Worm (Caenorhabditis elegans) whole organism, L4 larva: ENCODE measurements around the gene F59A2.5.

Source experiments
- ama-1 ChIP-seq: fragments of 150-350 bp; optimal IDR thresholded peaks from 2 replicates; lab custom pipeline; 2014; ENCODE audit warnings: inconsistent platforms, mixed read lengths
- mes-2 ChIP-seq: sonication (generic microtip); optimal IDR thresholded peaks from 2 replicates; lab custom pipeline; 2016; ENCODE audit warnings: missing genotype, mild to moderate bottlenecking, missing genetic modification characterization, missing compliant biosample characterization; ENCODE audit not compliant: poor library complexity, severe bottlenecking

ce11 chrIII:3377134-3377533 lies 27.5 kb upstream of the F59A2.5 start:
- TF ChIP-seq ama-1 (lab: Kevin White, UChicago) (no peak), mes-2 (tag; lab: Kevin White, UChicago) (no peak)
